Worm (Caenorhabditis elegans): ENCODE measurements around the gene rab-6.1.

The rab-6.1 gene

ce11 chrIII:8967639-8968038 is 38.1 kb downstream of the rab-6.1 start, which contains the start of the genes bud-13 and rpap-2:
Gene bud-13, minus strand, starts transcription at chrIII:8967727.
Gene rpap-2, plus strand, starts transcription at chrIII:8967967.
- TF ChIP-seq elt-2 (tag; optimal IDR thresholded peaks at IDR 0.05) = no peak
- TF ChIP-seq nhr-67 (tag; optimal IDR thresholded peaks at IDR 0.05) = no peak
- no peak for TF ChIP-seq tbx-2 (tag; optimal IDR thresholded peaks at IDR 0.05)
- TF ChIP-seq lin-15B (tag; optimal IDR thresholded peaks at IDR 0.05) = peak; percentile 11
- TF ChIP-seq skn-1 (tag; optimal IDR thresholded peaks at IDR 0.05) = no peak
- no peak for TF ChIP-seq ceh-9 (tag; optimal IDR thresholded peaks at IDR 0.05)
- no peak for TF ChIP-seq ceh-28 (tag; optimal IDR thresholded peaks at IDR 0.05)
- TF ChIP-seq nhr-23 (tag; optimal IDR thresholded peaks at IDR 0.05) = no peak
- no peak for TF ChIP-seq pha-4 (tag; optimal IDR thresholded peaks at IDR 0.05)
- TF ChIP-seq nfya-1 (tag; optimal IDR thresholded peaks at IDR 0.05; ENCODE audit: insufficient read depth) = peak; percentile 12
- no peak for TF ChIP-seq zag-1 (tag; optimal IDR thresholded peaks at IDR 0.05)
- TF ChIP-seq nhr-237 (tag; optimal IDR thresholded peaks at IDR 0.05) = no peak

- TF ChIP-seq hmg-11 (tag; optimal IDR thresholded peaks at IDR 0.05) (no peak), ceh-16 (tag; optimal IDR thresholded peaks at IDR 0.05) (no peak), fos-1 (tag; optimal IDR thresholded peaks at IDR 0.05) (no peak), nhr-76 (tag; optimal IDR thresholded peaks at IDR 0.05) (no peak), mml-1 (tag; optimal IDR thresholded peaks at IDR 0.05) (no peak), eor-1 (tag; optimal IDR thresholded peaks at IDR 0.05) (no peak), ceh-9 (tag; optimal IDR thresholded peaks at IDR 0.05) (no peak), nhr-23 (tag; optimal IDR thresholded peaks at IDR 0.05) (no peak), ceh-28 (tag; optimal IDR thresholded peaks at IDR 0.05) (no peak), pqm-1 (tag; optimal IDR thresholded peaks at IDR 0.05) (no peak), pha-4 (tag; optimal IDR thresholded peaks at IDR 0.05) (no peak), aly-2 (tag; optimal IDR thresholded peaks at IDR 0.05) (no peak), ceh-82 (tag; optimal IDR thresholded peaks at IDR 0.05) (no peak), zag-1 (tag; optimal IDR thresholded peaks at IDR 0.05) (no peak), nhr-67 (tag; optimal IDR thresholded peaks at IDR 0.05) (no peak), lin-15B (tag; optimal IDR thresholded peaks at IDR 0.05) (no peak), nfya-1 (tag; optimal IDR thresholded peaks at IDR 0.05; ENCODE audit: insufficient read depth) (no peak), R02D3.7 (tag; optimal IDR thresholded peaks at IDR 0.05) (no peak)
These were observed 41.0 kb downstream of the rab-6.1 start for ce11 chrIII:8964684-8965283.

ce11 chrIII:8962475-8962874 is 43.3 kb downstream of the rab-6.1 start:
- TF ChIP-seq nhr-237 (tag; optimal IDR thresholded peaks at IDR 0.05) (no peak), unc-39 (tag; optimal IDR thresholded peaks at IDR 0.05) (no peak), ceh-16 (tag; optimal IDR thresholded peaks at IDR 0.05) (no peak), nhr-76 (tag; optimal IDR thresholded peaks at IDR 0.05) (no peak), nhr-23 (tag; optimal IDR thresholded peaks at IDR 0.05) (no peak), hmg-11 (tag; optimal IDR thresholded peaks at IDR 0.05) (no peak), sea-2 (GFP tag; optimal IDR thresholded peaks at IDR 0.05) (no peak), snpc-4 (tag; optimal IDR thresholded peaks at IDR 0.05) (no peak), fkh-10 (GFP tag; optimal IDR thresholded peaks at IDR 0.05) (no peak), nhr-67 (tag; optimal IDR thresholded peaks at IDR 0.05) (no peak), nfya-1 (tag; optimal IDR thresholded peaks at IDR 0.05; ENCODE audit: insufficient read depth) (no peak), jun-1 (tag; optimal IDR thresholded peaks at IDR 0.05) (no peak), fos-1 (tag; optimal IDR thresholded peaks at IDR 0.05) (no peak), nhr-43 (tag; optimal IDR thresholded peaks at IDR 0.05; ENCODE audit: poor library complexity, severe bottlenecking) (no peak), tbx-2 (tag; optimal IDR thresholded peaks at IDR 0.05) (no peak), unc-62 (GFP tag; optimal IDR thresholded peaks at IDR 0.05) (no peak), daf-12 (tag; optimal IDR thresholded peaks at IDR 0.05) (no peak)

ce11 chrIII:8961993-8962392 is 43.8 kb downstream of the rab-6.1 start, which contains the start of gene grl-25:
Gene grl-25, plus strand, starts transcription at chrIII:8962293.
- TF ChIP-seq ceh-28 (tag; optimal IDR thresholded peaks at IDR 0.05) (no peak), daf-12 (tag; optimal IDR thresholded peaks at IDR 0.05) (no peak), skn-1 (tag; optimal IDR thresholded peaks at IDR 0.05) (no peak), nhr-11 (tag; optimal IDR thresholded peaks at IDR 0.05) (no peak), elt-2 (tag; optimal IDR thresholded peaks at IDR 0.05) (no peak), nhr-43 (tag; optimal IDR thresholded peaks at IDR 0.05; ENCODE audit: poor library complexity, severe bottlenecking) (no peak), ceh-9 (tag; optimal IDR thresholded peaks at IDR 0.05) (no peak), elt-1 (tag; optimal IDR thresholded peaks at IDR 0.05) (no peak), ceh-16 (tag; optimal IDR thresholded peaks at IDR 0.05) (no peak), lsy-12 (tag; optimal IDR thresholded peaks at IDR 0.05) (no peak), aly-2 (tag; optimal IDR thresholded peaks at IDR 0.05) (no peak)

Data from whole organism, L3 larva.